Fruit fly (Drosophila melanogaster): ENCODE data around the gene CG43739.

Gene CG43739

dm6 chr2L:20822025-20822371 is 96.7 kb downstream of the CG43739 start (continued):
- TF ChIP-seq fd3F (GFP tag; optimal IDR thresholded peaks at IDR 0.05): no peak
- TF ChIP-seq Pdp1 (GFP tag; optimal IDR thresholded peaks at IDR 0.05): no peak
- no peak for TF ChIP-seq run (tag; optimal IDR thresholded peaks at IDR 0.05)
- TF ChIP-seq CG7745 (tag; optimal IDR thresholded peaks at IDR 0.05): no peak
- TF ChIP-seq dan (GFP tag; IDR thresholded peaks at IDR 0.05): no peak
- TF ChIP-seq H2.0 (GFP tag; IDR thresholded peaks at IDR 0.05): no peak
- TF ChIP-seq CG10959 (GFP tag; IDR thresholded peaks at IDR 0.05): no peak
- TF ChIP-seq Bteb2 (GFP tag; optimal IDR thresholded peaks at IDR 0.05): no peak
- no peak for TF ChIP-seq chn (GFP tag; optimal IDR thresholded peaks at IDR 0.05)
- no peak for TF ChIP-seq kay (GFP tag; optimal IDR thresholded peaks at IDR 0.05)
- no peak for TF ChIP-seq Ets97D (GFP tag; optimal IDR thresholded peaks at IDR 0.05)
- TF ChIP-seq onecut (GFP tag; IDR thresholded peaks at IDR 0.05): no peak
- TF ChIP-seq CG2116 (GFP tag; optimal IDR thresholded peaks at IDR 0.05): no peak
- no peak; the same call in 1 of the 2 replicates for TF ChIP-seq E2f2 (GFP tag; IDR thresholded peaks at IDR 0.05)
- TF ChIP-seq sisA (GFP tag; IDR thresholded peaks at IDR 0.05): no peak
- TF ChIP-seq CG11696 (GFP tag; IDR thresholded peaks at IDR 0.05): no peak
- peak; percentile 36 for TF ChIP-seq abd-A (tag; optimal IDR thresholded peaks at IDR 0.05)
- TF ChIP-seq zen2 (GFP tag; IDR thresholded peaks at IDR 0.05; ENCODE audit: partially characterized antibody): no peak
- TF ChIP-seq CG2889 (GFP tag; IDR thresholded peaks at IDR 0.05): no peak
- TF ChIP-seq CG6254 (GFP tag; optimal IDR thresholded peaks at IDR 0.05): no peak
- TF ChIP-seq CG31388 (GFP tag; optimal IDR thresholded peaks at IDR 0.05): no peak
- TF ChIP-seq Trl (optimal IDR thresholded peaks at IDR 0.05): no peak
- TF ChIP-seq Trl (GFP tag; optimal IDR thresholded peaks at IDR 0.05): no peak
- no peak for TF ChIP-seq zf30C (GFP tag; optimal IDR thresholded peaks at IDR 0.05)
- no peak for TF ChIP-seq CG6765 (GFP tag; optimal IDR thresholded peaks at IDR 0.05)
- TF ChIP-seq CG1024 (GFP tag; IDR thresholded peaks at IDR 0.05): no peak
- no peak for TF ChIP-seq CG7786 (GFP tag; optimal IDR thresholded peaks at IDR 0.05)
- TF ChIP-seq CG7556 (GFP tag; optimal IDR thresholded peaks at IDR 0.05): no peak
- no peak for TF ChIP-seq Ptx1 (GFP tag; IDR thresholded peaks at IDR 0.05)
- TF ChIP-seq Abd-B (GFP tag; optimal IDR thresholded peaks at IDR 0.05): no peak
- no peak for TF ChIP-seq lov (optimal IDR thresholded peaks at IDR 0.05)
- TF ChIP-seq lov (GFP tag; IDR thresholded peaks at IDR 0.05): no peak
- no peak for TF ChIP-seq CG8388 (GFP tag; optimal IDR thresholded peaks at IDR 0.05)
- TF ChIP-seq CG12769 (tag; optimal IDR thresholded peaks at IDR 0.05): peak; percentile 50
- TF ChIP-seq da (GFP tag; optimal IDR thresholded peaks at IDR 0.05): no peak
- no peak for TF ChIP-seq CG17912 (GFP tag; optimal IDR thresholded peaks at IDR 0.05)
- no peak; the same call in 1 of the 2 replicates for TF ChIP-seq bbx (GFP tag; IDR thresholded peaks at IDR 0.05; ENCODE audit: partially characterized antibody)
- no peak for TF ChIP-seq GATAe (GFP tag; conservative IDR thresholded peaks at IDR 0.05)
- no peak for TF ChIP-seq CG3163 (GFP tag; optimal IDR thresholded peaks at IDR 0.05)
- no peak for TF ChIP-seq CG9932 (GFP tag; IDR thresholded peaks at IDR 0.05)
- no peak for TF ChIP-seq zfh2 (GFP tag; optimal IDR thresholded peaks at IDR 0.05)
- TF ChIP-seq repo (GFP tag; optimal IDR thresholded peaks at IDR 0.05): no peak
- peak; percentile 78; the same call in 1 of the 2 replicates for TF ChIP-seq CG8765 (GFP tag; IDR thresholded peaks at IDR 0.05)
- TF ChIP-seq sug (tag; optimal IDR thresholded peaks at IDR 0.05): peak; percentile 12
- no peak for TF ChIP-seq CG6813 (GFP tag; optimal IDR thresholded peaks at IDR 0.05)
- no peak for TF ChIP-seq CG14014 (GFP tag; IDR thresholded peaks at IDR 0.05)
- TF ChIP-seq bsh (GFP tag; optimal IDR thresholded peaks at IDR 0.05): no peak
- peak; percentile 2 for TF ChIP-seq Atf-2 (GFP tag; optimal IDR thresholded peaks at IDR 0.05)
- TF ChIP-seq dpn (GFP tag; optimal IDR thresholded peaks at IDR 0.05): no peak
- TF ChIP-seq CG15696 (tag; optimal IDR thresholded peaks at IDR 0.05): no peak
- no peak for TF ChIP-seq CG17568 (GFP tag; optimal IDR thresholded peaks at IDR 0.05)
- TF ChIP-seq CG7357 (GFP tag; IDR thresholded peaks at IDR 0.05): no peak
- TF ChIP-seq CG14050 (GFP tag; IDR thresholded peaks at IDR 0.05): no peak
